Worm (Caenorhabditis elegans): ENCODE data around the gene dsh-2.

The dsh-2 gene

ce11 chrII:5032669-5033068, 48.3 kb downstream of the dsh-2 start (continued):
- TF ChIP-seq Y116A8C.19 (tag; optimal IDR thresholded peaks at IDR 0.05; ENCODE audit: borderline replicate concordance) (no peak), elt-3 (tag; optimal IDR thresholded peaks at IDR 0.05) (peak in 2 of 6 experiments; percentile 19 to 65), ztf-11 (tag; optimal IDR thresholded peaks at IDR 0.05) (no peak), nhr-20 (tag; optimal IDR thresholded peaks at IDR 0.05) (peak; percentile 69), fkh-8 (tag; optimal IDR thresholded peaks at IDR 0.05) (peak; percentile 48), nhr-47 (tag; optimal IDR thresholded peaks at IDR 0.05) (peak; percentile 74), irx-1 (tag; optimal IDR thresholded peaks at IDR 0.05) (peak; percentile 24), snu-23 (GFP tag; optimal IDR thresholded peaks at IDR 0.05) (peak; percentile 80), isw-1 (GFP tag; IDR thresholded peaks at IDR 0.05) (peak; percentile 26; the same call in 1 of the 2 replicates), swsn-7 (tag; optimal IDR thresholded peaks at IDR 0.05) (peak; percentile 60), ceh-63 (GFP tag; optimal IDR thresholded peaks at IDR 0.05) (no peak), pqm-1 (tag; optimal IDR thresholded peaks at IDR 0.05) (no peak), dpl-1 (GFP tag; optimal IDR thresholded peaks at IDR 0.05) (peak in 2 of 3 experiments; percentile 33 to 45), vab-15 (tag; optimal IDR thresholded peaks at IDR 0.05) (peak; percentile 34), efl-1 (optimal IDR thresholded peaks at IDR 0.05) (peak; percentile 54 to 59), efl-1 (GFP tag; optimal IDR thresholded peaks at IDR 0.05 in 1 of 2) (peak; percentile 51 to 95), C16A3.4 (tag; optimal IDR thresholded peaks at IDR 0.05) (peak; percentile 41), lir-3 (tag; optimal IDR thresholded peaks at IDR 0.05; ENCODE audit: poor library complexity) (peak; percentile 30), mep-1 (tag; optimal IDR thresholded peaks at IDR 0.05) (no peak), F16B12.6 (tag; optimal IDR thresholded peaks at IDR 0.05) (peak; percentile 48), unc-130 (tag; optimal IDR thresholded peaks at IDR 0.05) (no peak), ceh-82 (tag; optimal IDR thresholded peaks at IDR 0.05) (peak in 1 of 3 experiments; percentile 56), lsy-2 (tag; optimal IDR thresholded peaks at IDR 0.05) (peak; percentile 50 to 73), mef-2 (tag; optimal IDR thresholded peaks at IDR 0.05) (no peak), nhr-85 (tag) (peak; percentile 45), dsc-1 (tag; optimal IDR thresholded peaks at IDR 0.05) (peak; percentile 66), efl-3 (GFP tag; optimal IDR thresholded peaks at IDR 0.05) (no peak), mdl-1 (tag; optimal IDR thresholded peaks at IDR 0.05) (peak in 1 of 2 experiments; percentile 58)

ce11 chrII:5031612-5032011, 49.4 kb downstream of the dsh-2 start, which contains the start of gene wdr-83:
Gene wdr-83, minus strand, starts transcription at chrII:5031712.
- TF ChIP-seq ceh-88 (GFP tag; IDR thresholded peaks at IDR 0.05) (no peak), lir-3 (tag; optimal IDR thresholded peaks at IDR 0.05; ENCODE audit: poor library complexity) (no peak), egl-13 (tag; optimal IDR thresholded peaks at IDR 0.05) (no peak), ceh-82 (tag; optimal IDR thresholded peaks at IDR 0.05) (no peak), C04F5.9 (tag; optimal IDR thresholded peaks at IDR 0.05) (no peak), dpl-1 (GFP tag; optimal IDR thresholded peaks at IDR 0.05) (no peak), irx-1 (tag; optimal IDR thresholded peaks at IDR 0.05) (no peak), fkh-10 (GFP tag; optimal IDR thresholded peaks at IDR 0.05) (no peak), mdl-1 (tag; optimal IDR thresholded peaks at IDR 0.05) (no peak), xbp-1 (tag; optimal IDR thresholded peaks at IDR 0.05) (no peak), nhr-47 (tag; optimal IDR thresholded peaks at IDR 0.05) (no peak)
